ENCODE assay signal across 2 worm cellular contexts in genomic region chrX:15492759-15493158, ce11.
TF ChIP-seq lines count a peak whose summit lies in the region.

No protein-coding gene starts in this region.

TF ChIP-seq in whole organism, L1 larva, 84 proteins besides CTCF, POLR2A, EP300 and RAD21 (continued from another document):
- peak; percentile 64 for TF ChIP-seq nhr-19 (GFP tag; conservative IDR thresholded peaks at IDR 0.05; lab: Robert Waterston, UW)
- no peak for TF ChIP-seq unc-62 (GFP tag; optimal IDR thresholded peaks at IDR 0.05; lab: Kevin White, UChicago)
- TF ChIP-seq fos-1 (tag; optimal IDR thresholded peaks at IDR 0.05; lab: Kevin White, UChicago), result no peak
- TF ChIP-seq ceh-82 (tag; optimal IDR thresholded peaks at IDR 0.05; lab: Kevin White, UChicago), result peak; percentile 26 to 83 (median 72)
- TF ChIP-seq ets-5 (GFP tag; IDR thresholded peaks at IDR 0.05; lab: Robert Waterston, UW), result no peak
- peak; percentile 76 for TF ChIP-seq dsc-1 (tag; optimal IDR thresholded peaks at IDR 0.05; lab: Kevin White, UChicago)
- TF ChIP-seq lsy-2 (tag; optimal IDR thresholded peaks at IDR 0.05; lab: Kevin White, UChicago), result peak; percentile 61 to 64
- peak in 1 of 6 experiments; percentile 14 for TF ChIP-seq elt-3 (tag; optimal IDR thresholded peaks at IDR 0.05; lab: Kevin White, UChicago)
- TF ChIP-seq lin-15B (tag; optimal IDR thresholded peaks at IDR 0.05; lab: Kevin White, UChicago), result peak; percentile 53
- peak; percentile 76 for TF ChIP-seq skn-1 (tag; optimal IDR thresholded peaks at IDR 0.05; lab: Kevin White, UChicago)
- no peak for TF ChIP-seq C34B4.2 (tag; optimal IDR thresholded peaks at IDR 0.05; lab: Kevin White, UChicago)
- no peak for TF ChIP-seq fkh-4 (tag; optimal IDR thresholded peaks at IDR 0.05; lab: Kevin White, UChicago; ENCODE audit: borderline replicate concordance)
- TF ChIP-seq irx-1 (tag; optimal IDR thresholded peaks at IDR 0.05; lab: Kevin White, UChicago), result peak; percentile 55
- peak; percentile 87 for TF ChIP-seq rnt-1 (tag; optimal IDR thresholded peaks at IDR 0.05; lab: Kevin White, UChicago)
- TF ChIP-seq nhr-12 (tag; optimal IDR thresholded peaks at IDR 0.05; lab: Kevin White, UChicago), result no peak
- TF ChIP-seq sptf-1 (tag; optimal IDR thresholded peaks at IDR 0.05; lab: Kevin White, UChicago), result no peak
- no peak for TF ChIP-seq hlh-17 (GFP tag; optimal IDR thresholded peaks at IDR 0.05; lab: Kevin White, UChicago; ENCODE audit: borderline replicate concordance)
- peak; percentile 84 for TF ChIP-seq nhr-71 (tag; optimal IDR thresholded peaks at IDR 0.05; lab: Kevin White, UChicago)
- TF ChIP-seq mep-1 (tag; optimal IDR thresholded peaks at IDR 0.05; lab: Kevin White, UChicago), result peak; percentile 76
- TF ChIP-seq C04F5.9 (tag; optimal IDR thresholded peaks at IDR 0.05; lab: Kevin White, UChicago), result no peak
- TF ChIP-seq ceh-8 (GFP tag; optimal IDR thresholded peaks at IDR 0.05; lab: Kevin White, UChicago), result no peak
- TF ChIP-seq fkh-10 (GFP tag; optimal IDR thresholded peaks at IDR 0.05; lab: Kevin White, UChicago), result peak; percentile 7

TF ChIP-seq in whole organism, young adult, 124 proteins besides CTCF, POLR2A, EP300 and RAD21 (continued from another document):
- TF ChIP-seq lsl-1 (GFP tag; optimal IDR thresholded peaks at IDR 0.05; lab: Kevin White, UChicago) (no peak), ceh-58 (GFP tag; IDR thresholded peaks at IDR 0.05; lab: Robert Waterston, UW) (no peak), chd-7 (tag; optimal IDR thresholded peaks at IDR 0.05; lab: Kevin White, UChicago) (peak; percentile 58), lir-1 (GFP tag; conservative IDR thresholded peaks at IDR 0.05; lab: Robert Waterston, UW) (peak; percentile 49; the same call in 1 of the 2 replicates), mes-4 (tag; optimal IDR thresholded peaks at IDR 0.05; lab: Kevin White, UChicago) (no peak), cebp-2 (GFP tag; IDR thresholded peaks at IDR 0.05; lab: Robert Waterston, UW) (no peak), hmg-20 (GFP tag; IDR thresholded peaks at IDR 0.05; lab: Robert Waterston, UW) (no peak), T07F8.4 (tag; optimal IDR thresholded peaks at IDR 0.05; lab: Kevin White, UChicago) (no peak), ztf-18 (tag; optimal IDR thresholded peaks at IDR 0.05; lab: Kevin White, UChicago) (peak; percentile 95), lin-26 (GFP tag; IDR thresholded peaks at IDR 0.05; lab: Robert Waterston, UW) (peak; percentile 58; the same call in 1 of the 2 replicates), atf-7 (tag; optimal IDR thresholded peaks at IDR 0.05; lab: Kevin White, UChicago) (peak; percentile 24), F49E8.2 (tag; optimal IDR thresholded peaks at IDR 0.05; lab: Kevin White, UChicago; ENCODE audit: insufficient read depth) (no peak), egl-44 (GFP tag; IDR thresholded peaks at IDR 0.05; lab: Robert Waterston, UW) (no peak), B0261.1 (tag; optimal IDR thresholded peaks at IDR 0.05; lab: Kevin White, UChicago) (no peak), nhr-80 (tag; optimal IDR thresholded peaks at IDR 0.05; lab: Kevin White, UChicago) (peak; percentile 89), gei-17 (GFP tag; optimal IDR thresholded peaks at IDR 0.05; lab: Kevin White, UChicago) (peak; percentile 1), F52B5.7 (tag; optimal IDR thresholded peaks at IDR 0.05; lab: Kevin White, UChicago) (no peak), F10E7.11 (tag; optimal IDR thresholded peaks at IDR 0.05; lab: Kevin White, UChicago) (no peak), ZK185.1 (tag; optimal IDR thresholded peaks at IDR 0.05; lab: Kevin White, UChicago; ENCODE audit: poor library complexity, severe bottlenecking) (peak; percentile 49), nfyb-1 (GFP tag; IDR thresholded peaks at IDR 0.05; lab: Robert Waterston, UW) (peak; percentile 78; the same call in 1 of the 2 replicates), unc-62 (GFP tag; optimal IDR thresholded peaks at IDR 0.05; lab: Kevin White, UChicago) (no peak), ztf-28 (GFP tag; IDR thresholded peaks at IDR 0.05; lab: Robert Waterston, UW) (no peak), F55B11.4 (tag; optimal IDR thresholded peaks at IDR 0.05; lab: Kevin White, UChicago; ENCODE audit: borderline replicate concordance, insufficient read depth) (no peak)
